Worm (Caenorhabditis elegans): ENCODE data around the gene C50F7.5.

- TF ChIP-seq tab-1 (GFP tag; IDR thresholded peaks at IDR 0.05) (no peak), T22C8.4 (GFP tag; IDR thresholded peaks at IDR 0.05) (no peak), med-1 (GFP tag; optimal IDR thresholded peaks at IDR 0.05; ENCODE audit: insufficient read depth) (no peak), cog-1 (tag; optimal IDR thresholded peaks at IDR 0.05) (no peak), ztf-23 (GFP tag; IDR thresholded peaks at IDR 0.05) (no peak), flt-1 (GFP tag; IDR thresholded peaks at IDR 0.05) (no peak)
Measured at ce11 chrIV:7757245-7757644, 30.7 kb downstream of the C50F7.5 start, which contains the start of gene C46A5.4.
